Worm (Caenorhabditis elegans): ENCODE data around the gene hpo-8.

hpo-8 gene

DNA sequence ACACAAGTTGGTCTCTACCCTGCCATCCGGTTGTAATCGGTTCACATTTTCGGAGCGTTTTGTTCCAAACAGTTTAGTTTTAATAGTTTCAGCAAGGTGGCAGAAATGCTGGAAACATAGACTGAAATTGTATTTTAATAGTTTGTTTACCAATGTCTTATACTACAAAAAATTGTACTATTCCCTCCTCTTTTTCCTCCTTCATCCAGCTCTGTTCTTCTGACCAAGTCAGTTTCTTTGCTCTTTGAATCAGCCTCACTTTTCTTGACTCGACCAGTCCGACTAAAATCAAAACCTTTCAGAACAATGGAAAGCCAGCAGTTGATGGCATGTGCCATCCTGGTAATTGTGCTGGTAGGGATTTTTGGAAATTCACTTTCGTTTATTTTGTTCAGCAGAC is 30.9 kb downstream of the hpo-8 start, which contains the start of gene frpr-18:
frpr-18 (plus strand) TSS at position 301 of the 400 bp plus-strand sequence.
- no peak for TF ChIP-seq R02D3.7 (tag; optimal IDR thresholded peaks at IDR 0.05)
- no peak for TF ChIP-seq jun-1 (tag; optimal IDR thresholded peaks at IDR 0.05)
- TF ChIP-seq ZK546.5 (tag; optimal IDR thresholded peaks at IDR 0.05), result no peak

- TF ChIP-seq pha-4 (tag; optimal IDR thresholded peaks at IDR 0.05) (peak; percentile 35), ceh-82 (tag; optimal IDR thresholded peaks at IDR 0.05) (no peak)
Measured at ce11 chrV:6874735-6875134, 35.6 kb downstream of the hpo-8 start.

DNA sequence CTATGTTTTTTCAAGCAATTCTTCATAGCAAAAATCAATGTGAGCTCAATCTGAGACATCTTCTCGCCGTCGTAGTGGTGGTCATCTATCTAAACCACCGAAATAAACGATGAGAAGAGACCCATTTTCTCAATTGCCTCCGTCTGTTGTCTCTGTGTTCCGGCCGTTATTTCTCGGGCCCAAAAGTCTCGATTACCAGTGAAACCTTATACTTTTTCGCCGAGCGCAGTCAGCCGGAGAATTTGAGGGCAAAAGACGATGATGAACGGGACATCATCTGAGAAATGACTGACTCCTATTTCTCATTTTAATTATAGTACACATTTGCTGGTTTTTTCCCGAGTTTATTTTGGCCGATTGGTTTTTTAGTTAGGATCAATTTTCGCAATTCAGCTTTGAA is 36.7 kb downstream of the hpo-8 start:
- TF ChIP-seq hmg-11 (tag; optimal IDR thresholded peaks at IDR 0.05) (peak; percentile 7), lin-39 (tag; optimal IDR thresholded peaks at IDR 0.05) (no peak)

- peak; percentile 67 for TF ChIP-seq nhr-25 (tag; optimal IDR thresholded peaks at IDR 0.05)
- TF ChIP-seq hmg-11 (tag; optimal IDR thresholded peaks at IDR 0.05), result peak; percentile 25
- peak; percentile 86 for TF ChIP-seq pha-4 (tag; optimal IDR thresholded peaks at IDR 0.05)
- TF ChIP-seq lin-39 (tag; optimal IDR thresholded peaks at IDR 0.05), result peak; percentile 10
- no peak for TF ChIP-seq elt-3 (tag; optimal IDR thresholded peaks at IDR 0.05)
- peak; percentile 55 for TF ChIP-seq elt-1 (tag; optimal IDR thresholded peaks at IDR 0.05)
- peak; percentile 21 for TF ChIP-seq unc-62 (GFP tag; optimal IDR thresholded peaks at IDR 0.05)
- TF ChIP-seq daf-12 (tag; optimal IDR thresholded peaks at IDR 0.05), result no peak
- TF ChIP-seq egl-27 (tag; optimal IDR thresholded peaks at IDR 0.05), result peak; percentile 1
- peak; percentile 39 for TF ChIP-seq ceh-28 (tag; optimal IDR thresholded peaks at IDR 0.05)
Measured at ce11 chrV:6876763-6877515, 37.9 kb downstream of the hpo-8 start.

DNA sequence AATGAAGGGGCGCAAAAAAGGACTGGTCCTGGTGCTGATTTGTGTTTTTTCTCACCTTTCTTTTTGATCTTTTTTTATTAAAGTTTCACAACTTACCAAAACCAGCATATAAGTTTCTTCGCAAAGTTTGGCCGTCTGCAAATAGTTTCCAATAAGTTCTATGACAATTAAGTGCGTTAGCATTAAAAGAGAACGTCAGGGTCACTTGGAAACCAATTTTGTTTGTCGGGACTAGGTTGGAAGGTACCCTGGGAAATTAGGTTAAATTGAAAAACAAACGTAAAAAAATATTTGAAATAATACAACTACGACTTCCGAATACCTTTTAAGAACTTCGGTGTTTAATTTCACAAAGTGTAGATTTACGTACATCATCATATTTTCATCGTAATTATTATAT is 39.5 kb downstream of the hpo-8 start:
- TF ChIP-seq unc-39 (tag; optimal IDR thresholded peaks at IDR 0.05) (no peak), sea-2 (GFP tag; optimal IDR thresholded peaks at IDR 0.05) (no peak)

ce11 chrV:6879490-6879889 is 40.4 kb downstream of the hpo-8 start:
- TF ChIP-seq R02D3.7 (tag; optimal IDR thresholded peaks at IDR 0.05) (no peak), nhr-43 (tag; optimal IDR thresholded peaks at IDR 0.05; ENCODE audit: poor library complexity, severe bottlenecking) (peak; percentile 53), elt-2 (tag; optimal IDR thresholded peaks at IDR 0.05) (no peak), pha-4 (tag; optimal IDR thresholded peaks at IDR 0.05) (peak; percentile 68), snpc-4 (tag; optimal IDR thresholded peaks at IDR 0.05) (peak; percentile 32), aly-2 (tag; optimal IDR thresholded peaks at IDR 0.05) (no peak), ama-1 (optimal IDR thresholded peaks at IDR 0.05) (no peak), egl-5 (tag; optimal IDR thresholded peaks at IDR 0.05) (peak; percentile 53), nfya-1 (tag; optimal IDR thresholded peaks at IDR 0.05; ENCODE audit: insufficient read depth) (peak; percentile 88), sea-2 (GFP tag; optimal IDR thresholded peaks at IDR 0.05) (peak; percentile 82), ceh-28 (tag; optimal IDR thresholded peaks at IDR 0.05) (peak; percentile 87), lsy-12 (tag; optimal IDR thresholded peaks at IDR 0.05) (peak; percentile 41), mdl-1 (tag; optimal IDR thresholded peaks at IDR 0.05) (peak; percentile 10), lin-39 (tag; optimal IDR thresholded peaks at IDR 0.05) (peak; percentile 83), nhr-76 (tag; optimal IDR thresholded peaks at IDR 0.05) (no peak), nhr-25 (tag; optimal IDR thresholded peaks at IDR 0.05) (peak; percentile 44), hmg-11 (tag; optimal IDR thresholded peaks at IDR 0.05) (peak; percentile 93), nhr-23 (tag; optimal IDR thresholded peaks at IDR 0.05) (no peak), jun-1 (tag; optimal IDR thresholded peaks at IDR 0.05) (peak; percentile 29), fkh-2 (tag; optimal IDR thresholded peaks at IDR 0.05) (no peak), daf-12 (tag; optimal IDR thresholded peaks at IDR 0.05) (no peak), ceh-82 (tag; optimal IDR thresholded peaks at IDR 0.05) (peak; percentile 21), eor-1 (tag; optimal IDR thresholded peaks at IDR 0.05) (no peak), skn-1 (tag; optimal IDR thresholded peaks at IDR 0.05) (peak; percentile 22), fkh-10 (GFP tag; optimal IDR thresholded peaks at IDR 0.05) (peak; percentile 83), lin-15B (tag; optimal IDR thresholded peaks at IDR 0.05) (peak; percentile 52), tbx-2 (tag; optimal IDR thresholded peaks at IDR 0.05) (peak; percentile 75)
